Worm (Caenorhabditis elegans) whole organism, late embryonic: ENCODE results near the gene Y105C5B.20.

Experiments
- F13H6.1 ChIP-seq: sonication (generic microtip); optimal IDR thresholded peaks from 2 replicates; lab custom pipeline; 2016; ENCODE audit warnings: missing genetic modification characterization, missing compliant biosample characterization
- ahr-1 ChIP-seq: sonication (generic microtip); optimal IDR thresholded peaks from 2 replicates; lab custom pipeline; 2016; ENCODE audit warnings: missing genetic modification characterization, missing compliant biosample characterization
- ama-1 ChIP-seq: fragments of 150-350 bp; optimal IDR thresholded peaks from 2 replicates; lab custom pipeline; 2014
- ceh-14 ChIP-seq: sonication (generic microtip); optimal IDR thresholded peaks from 2 replicates; lab custom pipeline; 2016; ENCODE audit warnings: missing genotype, missing genetic modification characterization, missing compliant biosample characterization
- ceh-19 ChIP-seq: fragments of 200-800 bp; sonication (Bioruptor generic); optimal IDR thresholded peaks from 2 replicates; lab custom pipeline; 2018; ENCODE audit warnings: mild to moderate bottlenecking, missing genetic modification characterization, missing compliant biosample characterization
- eyg-1 ChIP-seq: sonication (generic microtip); optimal IDR thresholded peaks from 2 replicates; lab custom pipeline; 2016; ENCODE audit warnings: missing genotype, missing genetic modification characterization, missing compliant biosample characterization
- lin-11 ChIP-seq: fragments of 200-800 bp; sonication (Bioruptor generic); optimal IDR thresholded peaks from 2 replicates; lab custom pipeline; 2018; ENCODE audit warnings: mild to moderate bottlenecking, missing genetic modification characterization, missing compliant biosample characterization
- nhr-11 ChIP-seq: fragments of 150-350 bp; optimal IDR thresholded peaks from 2 replicates; lab custom pipeline; 2014; ENCODE audit warnings: missing biosample characterization, missing genetic modification characterization
- pag-3 ChIP-seq: sonication (generic microtip); optimal IDR thresholded peaks from 2 replicates; lab custom pipeline; 2016; ENCODE audit warnings: missing compliant biosample characterization, missing genetic modification characterization, borderline replicate concordance
- pax-1 ChIP-seq: fragments of 150-350 bp; optimal IDR thresholded peaks from 2 replicates; lab custom pipeline; 2014; ENCODE audit warnings: missing biosample characterization, missing genetic modification characterization
- pqm-1 ChIP-seq: sonication (generic microtip); optimal IDR thresholded peaks from 2 replicates; lab custom pipeline; 2016; ENCODE audit warnings: missing genetic modification characterization, missing compliant biosample characterization
- sox-2 ChIP-seq: fragments of 200-800 bp; sonication (Bioruptor generic); IDR thresholded peaks from 2 replicates; pipeline ENCODE4 v1.3.6; 2022; ENCODE audit warnings: missing genetic modification reagents, missing genetic modification characterization, missing compliant biosample characterization
- syd-9 ChIP-seq: sonication (generic microtip); optimal IDR thresholded peaks from 2 replicates; lab custom pipeline; 2016; ENCODE audit warnings: mild to moderate bottlenecking, missing genetic modification characterization, moderate library complexity, missing compliant biosample characterization
- unc-86 ChIP-seq: sonication (generic microtip); optimal IDR thresholded peaks from 2 replicates; lab custom pipeline; 2016; ENCODE audit warnings: missing genetic modification characterization, missing compliant biosample characterization

DNA sequence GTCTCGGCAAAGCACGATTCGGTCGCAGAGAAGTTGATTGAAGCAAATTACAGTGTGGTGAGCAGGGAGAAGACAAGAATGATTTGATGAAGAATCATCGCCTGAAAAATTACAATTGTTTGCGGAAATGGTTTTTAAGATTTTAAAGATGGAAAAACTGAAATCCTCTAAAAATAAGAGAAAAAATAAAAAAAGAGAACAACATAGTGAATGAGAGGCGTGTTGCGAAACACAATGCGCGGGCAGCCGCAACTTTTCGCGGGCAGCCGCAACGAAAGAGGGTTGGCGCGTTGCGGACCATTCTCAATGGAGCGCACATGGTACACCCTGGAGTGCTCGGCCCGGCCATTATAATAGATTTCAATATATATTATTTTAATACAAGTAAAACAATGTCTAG lies at the start of gene Y105C5B.20:
- TF ChIP-seq pag-3 (no peak), unc-86 (tag; lab: Kevin White, UChicago) (no peak), syd-9 (no peak), pax-1 (tag; lab: Kevin White, UChicago) (no peak), ceh-19 (GFP tag; lab: Kevin White, UChicago) (no peak), pqm-1 (tag; lab: Kevin White, UChicago) (no peak), F13H6.1 (no peak), eyg-1 (tag; lab: Kevin White, UChicago) (no peak), ama-1 (no peak), nhr-11 (tag; lab: Kevin White, UChicago) (no peak), ahr-1 (tag; lab: Kevin White, UChicago) (no peak), sox-2 (GFP tag; lab: Robert Waterston, UW) (no peak), lin-11 (tag; lab: Kevin White, UChicago) (no peak), ceh-14 (tag; lab: Kevin White, UChicago) (no peak)
